Worm (Caenorhabditis elegans): ENCODE results near the gene ttb-1.
A peak's percentile ranks its signal among the peaks of the same experiment; 100 is the strongest.

ttb-1 gene

DNA sequence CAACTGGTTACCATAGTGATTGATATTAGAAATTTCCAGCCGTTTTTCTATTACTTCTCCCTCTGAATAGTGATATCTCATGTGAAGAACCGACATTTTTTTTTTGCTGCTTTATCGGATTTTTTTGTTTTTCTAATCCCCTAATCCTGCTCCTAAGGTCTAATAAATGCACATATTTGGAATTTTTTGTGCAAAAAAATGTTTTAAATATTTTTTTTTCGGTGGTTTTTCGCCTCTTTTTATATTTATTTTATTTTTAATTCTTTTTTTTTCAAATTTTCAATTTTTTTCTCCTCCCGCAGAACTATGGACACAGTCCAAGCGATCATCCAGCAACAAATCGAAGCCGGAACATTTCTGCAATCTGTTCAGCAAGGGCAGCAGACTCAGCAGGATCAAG is 10.1 kb downstream of the ttb-1 start, which contains the start of gene Y108G3AL.2:
TSS of gene Y108G3AL.2 (plus strand) at position 301 of the 400 bp plus-strand sequence.
- TF ChIP-seq med-1 (GFP tag; optimal IDR thresholded peaks at IDR 0.05; ENCODE audit: insufficient read depth) (no peak), ztf-29 (GFP tag; IDR thresholded peaks at IDR 0.05) (no peak), T22C8.4 (GFP tag; IDR thresholded peaks at IDR 0.05) (no peak), tab-1 (GFP tag; IDR thresholded peaks at IDR 0.05) (no peak), ztf-23 (GFP tag; IDR thresholded peaks at IDR 0.05) (no peak), ref-1 (GFP tag; conservative IDR thresholded peaks at IDR 0.05) (no peak), klf-2 (GFP tag; conservative IDR thresholded peaks at IDR 0.05) (no peak), cog-1 (tag; optimal IDR thresholded peaks at IDR 0.05) (no peak), flt-1 (GFP tag; IDR thresholded peaks at IDR 0.05) (no peak)

DNA sequence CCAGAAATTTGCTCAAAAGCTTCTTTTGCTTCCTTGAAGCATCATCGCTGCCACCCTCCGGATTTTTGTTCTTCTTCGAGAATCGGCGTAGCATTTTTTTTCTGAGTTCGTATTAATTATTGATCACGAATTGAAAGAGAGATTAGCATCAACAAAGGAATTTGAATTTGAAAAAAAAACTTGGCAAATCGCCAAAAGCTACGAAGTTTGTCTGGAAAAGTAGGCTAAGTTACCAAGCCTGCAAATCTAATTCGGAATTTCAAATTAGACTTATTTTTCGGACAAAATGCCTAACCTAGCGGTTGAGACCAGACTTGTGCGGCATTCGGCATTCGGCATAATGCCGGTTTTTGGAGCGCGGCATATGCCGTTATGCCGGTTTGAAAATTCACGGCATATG is 15.5 kb downstream of the ttb-1 start, which contains the start of gene cfap-36:
TSS of gene cfap-36 (minus strand) at position 101 of the 400 bp plus-strand sequence.
- no peak for TF ChIP-seq ztf-29 (GFP tag; IDR thresholded peaks at IDR 0.05)
- no peak for TF ChIP-seq ztf-23 (GFP tag; IDR thresholded peaks at IDR 0.05)
- TF ChIP-seq med-1 (GFP tag; optimal IDR thresholded peaks at IDR 0.05; ENCODE audit: insufficient read depth), result no peak
- TF ChIP-seq ref-1 (GFP tag; conservative IDR thresholded peaks at IDR 0.05), result no peak
- no peak for TF ChIP-seq cog-1 (tag; optimal IDR thresholded peaks at IDR 0.05)
- no peak for TF ChIP-seq T22C8.4 (GFP tag; IDR thresholded peaks at IDR 0.05)
- TF ChIP-seq flt-1 (GFP tag; IDR thresholded peaks at IDR 0.05), result no peak
- TF ChIP-seq klf-2 (GFP tag; conservative IDR thresholded peaks at IDR 0.05), result no peak
- TF ChIP-seq tab-1 (GFP tag; IDR thresholded peaks at IDR 0.05), result no peak

DNA sequence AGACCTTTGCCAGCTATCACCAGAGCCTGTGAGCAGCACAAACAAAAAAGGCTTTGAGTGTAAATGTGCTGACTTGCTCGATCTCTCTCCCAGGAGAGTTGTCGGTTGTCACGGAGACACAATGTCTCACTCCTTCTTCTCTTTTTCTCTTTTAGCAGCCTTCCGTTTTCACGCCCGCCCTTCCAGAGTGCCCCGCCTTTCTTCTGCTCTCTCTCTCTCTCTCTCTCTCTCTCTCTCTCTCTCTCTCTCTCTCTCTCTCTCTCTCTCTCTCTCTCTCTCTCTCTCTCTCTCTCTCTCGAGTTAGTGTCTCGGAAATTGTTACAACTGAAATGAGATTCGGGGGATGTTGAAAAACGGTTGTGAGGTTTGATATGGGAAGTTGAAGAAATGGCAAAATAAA is 16.8 kb downstream of the ttb-1 start:
- TF ChIP-seq ztf-29 (GFP tag; IDR thresholded peaks at IDR 0.05), result no peak
- no peak for TF ChIP-seq cog-1 (tag; optimal IDR thresholded peaks at IDR 0.05)
- no peak for TF ChIP-seq tab-1 (GFP tag; IDR thresholded peaks at IDR 0.05)
- TF ChIP-seq klf-2 (GFP tag; conservative IDR thresholded peaks at IDR 0.05), result 0 out of 2 replicates have a peak, but pooled peaks have one; percentile 31
- no peak for TF ChIP-seq flt-1 (GFP tag; IDR thresholded peaks at IDR 0.05)

- no peak for TF ChIP-seq ref-1 (GFP tag; conservative IDR thresholded peaks at IDR 0.05)
- TF ChIP-seq ztf-29 (GFP tag; IDR thresholded peaks at IDR 0.05), result no peak
- no peak for TF ChIP-seq T22C8.4 (GFP tag; IDR thresholded peaks at IDR 0.05)
- TF ChIP-seq cog-1 (tag; optimal IDR thresholded peaks at IDR 0.05), result no peak
- TF ChIP-seq med-1 (GFP tag; optimal IDR thresholded peaks at IDR 0.05; ENCODE audit: insufficient read depth), result no peak
- TF ChIP-seq ztf-23 (GFP tag; IDR thresholded peaks at IDR 0.05), result no peak
- no peak for TF ChIP-seq klf-2 (GFP tag; conservative IDR thresholded peaks at IDR 0.05)
- no peak for TF ChIP-seq flt-1 (GFP tag; IDR thresholded peaks at IDR 0.05)
These were observed 17.9 kb downstream of the ttb-1 start for ce11 chrV:174520-174919.

DNA sequence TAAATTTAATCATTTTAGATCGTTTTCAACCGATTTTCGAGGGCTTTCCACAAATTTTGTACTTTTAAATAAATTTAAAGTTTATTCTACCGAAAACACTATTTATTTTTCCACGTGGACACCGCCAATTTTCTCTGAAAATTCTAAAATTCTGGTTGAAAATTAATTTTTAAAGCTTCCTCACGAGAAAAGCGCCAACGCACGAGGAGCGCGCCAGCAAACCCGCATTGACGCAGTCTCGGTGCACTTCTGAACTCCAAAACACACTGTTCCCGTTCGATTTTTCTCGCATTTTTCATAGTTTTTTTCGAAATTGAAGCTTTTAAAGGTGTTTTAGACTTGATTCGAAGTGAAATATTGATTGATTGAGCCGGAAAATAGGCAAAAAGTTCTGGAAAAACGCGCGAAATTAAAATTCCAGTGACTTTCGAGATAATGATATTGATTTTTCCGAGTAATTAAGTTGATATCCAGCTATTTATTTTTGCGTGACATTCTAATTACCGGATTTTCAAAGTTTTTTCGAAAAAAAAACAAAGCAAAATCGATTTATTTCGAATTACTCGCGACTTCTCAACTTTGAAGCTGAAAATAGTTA is 20.4 kb downstream of the ttb-1 start, which contains the start of gene cul-3:
TSS of gene cul-3 (plus strand) at position 548 of the 598 bp plus-strand sequence.
- no peak for TF ChIP-seq flt-1 (GFP tag; IDR thresholded peaks at IDR 0.05)
- no peak for TF ChIP-seq ztf-29 (GFP tag; IDR thresholded peaks at IDR 0.05)
- no peak for TF ChIP-seq cog-1 (tag; optimal IDR thresholded peaks at IDR 0.05)
- no peak for TF ChIP-seq ref-1 (GFP tag; conservative IDR thresholded peaks at IDR 0.05)
- TF ChIP-seq med-1 (GFP tag; optimal IDR thresholded peaks at IDR 0.05; ENCODE audit: insufficient read depth), result no peak
- TF ChIP-seq klf-2 (GFP tag; conservative IDR thresholded peaks at IDR 0.05), result no peak
- no peak for TF ChIP-seq tab-1 (GFP tag; IDR thresholded peaks at IDR 0.05)
- TF ChIP-seq T22C8.4 (GFP tag; IDR thresholded peaks at IDR 0.05), result no peak
- no peak for TF ChIP-seq ztf-23 (GFP tag; IDR thresholded peaks at IDR 0.05)

DNA sequence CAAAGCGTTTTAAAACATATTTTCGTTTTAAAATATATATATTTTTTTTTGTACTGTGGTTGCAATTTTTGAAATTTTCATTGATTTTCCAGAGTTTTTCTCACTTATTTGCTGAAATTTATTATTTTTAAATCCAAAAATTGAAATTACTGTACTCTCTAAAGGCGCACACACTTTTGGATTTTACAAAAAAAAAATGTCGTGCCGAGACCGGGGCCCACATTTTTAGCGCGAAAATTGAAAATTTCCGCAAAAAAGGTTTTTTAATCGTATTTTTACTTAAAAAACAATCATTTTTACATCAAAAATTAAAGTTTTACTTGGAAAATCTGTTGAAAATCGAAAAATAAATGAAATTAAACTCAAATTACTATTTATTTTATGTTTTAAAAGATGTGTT is 28.5 kb downstream of the ttb-1 start:
- TF ChIP-seq med-1 (GFP tag; optimal IDR thresholded peaks at IDR 0.05; ENCODE audit: insufficient read depth) (no peak), flt-1 (GFP tag; IDR thresholded peaks at IDR 0.05) (no peak), ref-1 (GFP tag; conservative IDR thresholded peaks at IDR 0.05) (no peak), klf-2 (GFP tag; conservative IDR thresholded peaks at IDR 0.05) (no peak), ztf-23 (GFP tag; IDR thresholded peaks at IDR 0.05) (no peak), T22C8.4 (GFP tag; IDR thresholded peaks at IDR 0.05) (no peak), cog-1 (tag; optimal IDR thresholded peaks at IDR 0.05) (no peak), ztf-29 (GFP tag; IDR thresholded peaks at IDR 0.05) (no peak), tab-1 (GFP tag; IDR thresholded peaks at IDR 0.05) (no peak)

ce11 chrV:185694-186217 is 29.1 kb downstream of the ttb-1 start, which contains the start of gene arid-1:
arid-1 (plus strand) TSS chrV:186167.
- TF ChIP-seq med-1 (GFP tag; optimal IDR thresholded peaks at IDR 0.05; ENCODE audit: insufficient read depth), result no peak
- no peak for TF ChIP-seq tab-1 (GFP tag; IDR thresholded peaks at IDR 0.05)
- TF ChIP-seq ztf-29 (GFP tag; IDR thresholded peaks at IDR 0.05), result no peak
- TF ChIP-seq klf-2 (GFP tag; conservative IDR thresholded peaks at IDR 0.05), result no peak
- TF ChIP-seq cog-1 (tag; optimal IDR thresholded peaks at IDR 0.05), result no peak
- TF ChIP-seq ztf-23 (GFP tag; IDR thresholded peaks at IDR 0.05), result no peak
- no peak for TF ChIP-seq flt-1 (GFP tag; IDR thresholded peaks at IDR 0.05)
- no peak for TF ChIP-seq T22C8.4 (GFP tag; IDR thresholded peaks at IDR 0.05)
- TF ChIP-seq ref-1 (GFP tag; conservative IDR thresholded peaks at IDR 0.05), result no peak

DNA sequence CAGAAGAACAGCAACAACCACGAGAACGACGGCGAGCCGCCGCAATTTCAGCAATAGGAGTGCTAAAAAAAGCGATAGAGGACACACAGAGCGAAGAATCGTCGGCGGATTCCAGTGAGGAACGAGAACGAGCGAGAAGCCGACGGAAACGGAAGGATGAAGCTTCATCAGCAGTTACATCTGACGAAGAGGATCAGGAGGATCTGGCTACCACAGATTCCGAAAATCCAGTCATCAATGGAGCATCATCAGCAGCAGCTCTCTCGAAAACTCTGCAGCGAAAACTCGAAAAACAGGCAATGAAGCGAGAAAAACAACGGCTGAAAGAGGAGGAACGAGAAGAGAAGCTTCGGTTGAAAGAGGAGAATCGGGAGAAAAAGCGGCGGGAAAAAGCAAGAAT is 32.8 kb downstream of the ttb-1 start:
- no peak for TF ChIP-seq ref-1 (GFP tag; conservative IDR thresholded peaks at IDR 0.05)
- TF ChIP-seq flt-1 (GFP tag; IDR thresholded peaks at IDR 0.05), result no peak
- no peak for TF ChIP-seq klf-2 (GFP tag; conservative IDR thresholded peaks at IDR 0.05)

ce11 chrV:194760-195159 is 38.1 kb downstream of the ttb-1 start:
- TF ChIP-seq cog-1 (tag; optimal IDR thresholded peaks at IDR 0.05) (no peak), med-1 (GFP tag; optimal IDR thresholded peaks at IDR 0.05; ENCODE audit: insufficient read depth) (no peak), ztf-23 (GFP tag; IDR thresholded peaks at IDR 0.05) (no peak), klf-2 (GFP tag; conservative IDR thresholded peaks at IDR 0.05) (no peak), tab-1 (GFP tag; IDR thresholded peaks at IDR 0.05) (no peak), ztf-29 (GFP tag; IDR thresholded peaks at IDR 0.05) (no peak), ref-1 (GFP tag; conservative IDR thresholded peaks at IDR 0.05) (no peak), flt-1 (GFP tag; IDR thresholded peaks at IDR 0.05) (no peak), T22C8.4 (GFP tag; IDR thresholded peaks at IDR 0.05) (no peak)
